Fruit fly (Drosophila melanogaster): ENCODE measurements around the gene CG2202.

CG2202 gene

DNA sequence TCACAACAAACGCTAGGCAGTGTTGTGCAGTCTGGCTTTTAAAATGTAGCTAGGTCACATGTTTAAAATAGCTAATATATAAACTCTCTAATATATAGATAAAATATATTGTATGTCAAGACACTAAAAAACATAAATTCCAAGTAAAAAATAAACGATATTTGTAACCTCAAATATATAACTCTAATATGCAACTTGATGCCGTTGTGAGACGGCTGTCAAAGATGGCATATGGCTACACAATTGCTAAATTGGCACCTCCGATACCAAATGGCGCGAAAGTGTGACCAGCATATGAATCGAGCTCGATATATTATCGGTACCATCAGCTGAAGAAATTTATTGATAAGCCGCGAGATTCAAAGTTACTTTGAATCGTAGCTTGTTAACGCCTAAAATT, 50.7 kb downstream of the CG2202 start, which contains the start of gene CG1582:
TSS of gene CG1582 (minus strand) at position 71 of the 400 bp plus-strand sequence.
- no peak for TF ChIP-seq vvl (GFP tag; IDR thresholded peaks at IDR 0.05)
- no peak for TF ChIP-seq abd-A (tag; optimal IDR thresholded peaks at IDR 0.05)
- TF ChIP-seq MESR4 (GFP tag; optimal IDR thresholded peaks at IDR 0.05), result no peak
- peak; percentile 33 for TF ChIP-seq stwl (tag; optimal IDR thresholded peaks at IDR 0.05)
- 0 out of 3 replicates have a peak, but pooled peaks have one; percentile 35 for TF ChIP-seq CG34422 (GFP tag; IDR thresholded peaks at IDR 0.05)
- no peak for TF ChIP-seq CG13296 (GFP tag; optimal IDR thresholded peaks at IDR 0.05)
- TF ChIP-seq CG7786 (GFP tag; optimal IDR thresholded peaks at IDR 0.05), result no peak
- no peak for TF ChIP-seq CG9727 (GFP tag; optimal IDR thresholded peaks at IDR 0.05)
- TF ChIP-seq CG34224 (GFP tag; IDR thresholded peaks at IDR 0.05; ENCODE audit: partially characterized antibody), result 0 out of 3 replicates have a peak, but pooled peaks have one; percentile 13
- TF ChIP-seq CG32767 (GFP tag; IDR thresholded peaks at IDR 0.05), result no peak
- TF ChIP-seq zfh1 (GFP tag; IDR thresholded peaks at IDR 0.05), result no peak
- TF ChIP-seq Mrtf (GFP tag; IDR thresholded peaks at IDR 0.05), result no peak
- TF ChIP-seq CG17328 (GFP tag; IDR thresholded peaks at IDR 0.05), result no peak
- TF ChIP-seq sr (GFP tag; IDR thresholded peaks at IDR 0.05), result no peak
- TF ChIP-seq knrl (GFP tag; IDR thresholded peaks at IDR 0.05; ENCODE audit: partially characterized antibody), result peak; percentile 27; the same call in 1 of the 3 replicates
- TF ChIP-seq CG33213 (GFP tag; optimal IDR thresholded peaks at IDR 0.05), result no peak
- no peak for TF ChIP-seq NFAT (GFP tag; IDR thresholded peaks at IDR 0.05)
- TF ChIP-seq ato (GFP tag; IDR thresholded peaks at IDR 0.05; ENCODE audit: partially characterized antibody), result no peak
- TF ChIP-seq Spps (tag; optimal IDR thresholded peaks at IDR 0.05), result no peak
- TF ChIP-seq salm (tag; optimal IDR thresholded peaks at IDR 0.05), result no peak
- TF ChIP-seq CG2875 (GFP tag; optimal IDR thresholded peaks at IDR 0.05), result no peak
- TF ChIP-seq Jarid2 (GFP tag; optimal IDR thresholded peaks at IDR 0.05), result no peak
- TF ChIP-seq cato (GFP tag; optimal IDR thresholded peaks at IDR 0.05; ENCODE audit: borderline replicate concordance), result no peak
- TF ChIP-seq crp (GFP tag; optimal IDR thresholded peaks at IDR 0.05), result peak; percentile 22 to 83
- no peak for TF ChIP-seq CG8478 (optimal IDR thresholded peaks at IDR 0.05)
- TF ChIP-seq CG12659 (GFP tag; optimal IDR thresholded peaks at IDR 0.05), result peak; percentile 34
- no peak for TF ChIP-seq caup (GFP tag; optimal IDR thresholded peaks at IDR 0.05; ENCODE audit: severe bottlenecking)
- TF ChIP-seq CG10565 (GFP tag; optimal IDR thresholded peaks at IDR 0.05), result no peak
- TF ChIP-seq dan (GFP tag; IDR thresholded peaks at IDR 0.05), result no peak
- no peak for TF ChIP-seq CG3838 (GFP tag; optimal IDR thresholded peaks at IDR 0.05)
- no peak for TF ChIP-seq CG4730 (GFP tag; IDR thresholded peaks at IDR 0.05)
- no peak for TF ChIP-seq cwo (GFP tag; optimal IDR thresholded peaks at IDR 0.05)
- no peak for TF ChIP-seq croc (GFP tag; conservative IDR thresholded peaks at IDR 0.05)
- no peak for TF ChIP-seq slou (GFP tag; optimal IDR thresholded peaks at IDR 0.05)
- TF ChIP-seq CG6175 (GFP tag; IDR thresholded peaks at IDR 0.05), result no peak
- TF ChIP-seq gem (tag; optimal IDR thresholded peaks at IDR 0.05), result peak; percentile 50
- TF ChIP-seq CG8944 (GFP tag; optimal IDR thresholded peaks at IDR 0.05), result no peak
- TF ChIP-seq p53 (GFP tag; optimal IDR thresholded peaks at IDR 0.05), result no peak
- TF ChIP-seq CG4328 (GFP tag; optimal IDR thresholded peaks at IDR 0.05), result no peak
- no peak for TF ChIP-seq CG18619 (GFP tag; optimal IDR thresholded peaks at IDR 0.05)
- peak; percentile 58 for TF ChIP-seq BEAF-32 (GFP tag; optimal IDR thresholded peaks at IDR 0.05)
- TF ChIP-seq dpn (GFP tag; optimal IDR thresholded peaks at IDR 0.05), result peak in 1 of 2 experiments; percentile 23
- no peak for TF ChIP-seq Blimp-1 (GFP tag; optimal IDR thresholded peaks at IDR 0.05)
- peak; percentile 5 for TF ChIP-seq Max (GFP tag; optimal IDR thresholded peaks at IDR 0.05)
- TF ChIP-seq Ptx1 (GFP tag; IDR thresholded peaks at IDR 0.05), result no peak
- TF ChIP-seq so (GFP tag; IDR thresholded peaks at IDR 0.05), result no peak
- no peak for TF ChIP-seq CG17802 (tag; optimal IDR thresholded peaks at IDR 0.05)
- TF ChIP-seq CG2116 (GFP tag; optimal IDR thresholded peaks at IDR 0.05), result peak; percentile 66
- TF ChIP-seq prd (optimal IDR thresholded peaks at IDR 0.05), result no peak
- TF ChIP-seq prd (GFP tag; IDR thresholded peaks at IDR 0.05), result 0 out of 3 replicates have a peak, but pooled peaks have one; percentile 25
- TF ChIP-seq trem (tag; optimal IDR thresholded peaks at IDR 0.05), result peak; percentile 59
